Fruit fly (Drosophila melanogaster) whole organism, embryonic: ENCODE data around the gene CG14881.

ENCODE experiments used
- ATbp ChIP-seq: fragments of 200-800 bp; sonication (Bioruptor generic); optimal IDR thresholded peaks from 2 replicates; lab custom pipeline; 2017; ENCODE audit warnings: missing biosample characterization, mild to moderate bottlenecking, missing genetic modification characterization, missing genetic modification reagents
- CG1024 ChIP-seq: fragments of 200-800 bp; sonication (Bioruptor generic); IDR thresholded peaks from 2 replicates; pipeline ENCODE4 v1.3.6; 2022; ENCODE audit warnings: missing biosample characterization, missing genetic modification characterization
- CG10431 ChIP-seq: fragments of 200-800 bp; sonication (Bioruptor generic); optimal IDR thresholded peaks from 3 replicates; lab custom pipeline; 2018; ENCODE audit warnings: missing biosample characterization, mild to moderate bottlenecking, missing genetic modification characterization
- CG10543 ChIP-seq: fragments of 200-800 bp; sonication (Bioruptor generic); optimal IDR thresholded peaks from 3 replicates; lab custom pipeline; 2017; ENCODE audit warnings: missing biosample characterization, mild to moderate bottlenecking, missing genetic modification characterization, moderate library complexity
- CG11085 ChIP-seq: fragments of 200-800 bp; sonication (Bioruptor generic); IDR thresholded peaks from 2 replicates; pipeline ENCODE4 v1.3.6; 2022; ENCODE audit warnings: missing biosample characterization, missing genetic modification characterization
- CG11247 ChIP-seq: fragments of 200-800 bp; sonication (Bioruptor generic); IDR thresholded peaks from 2 replicates; pipeline ENCODE4 v1.3.6; 2022; ENCODE audit warnings: missing biosample characterization, missing genetic modification characterization
- CG11456 ChIP-seq: fragments of 200-800 bp; sonication (Bioruptor generic); IDR thresholded peaks from 3 replicates; pipeline ENCODE4 v1.3.6; 2022; ENCODE audit warnings: missing biosample characterization, missing genetic modification characterization
- CG11696 ChIP-seq: fragments of 200-800 bp; sonication (Bioruptor generic); IDR thresholded peaks from 2 replicates; pipeline ENCODE4 v1.3.6; 2022; ENCODE audit warnings: missing biosample characterization, missing genetic modification characterization
- CG12219 ChIP-seq: fragments of 200-800 bp; sonication (Bioruptor generic); optimal IDR thresholded peaks from 3 replicates; lab custom pipeline; 2018; ENCODE audit warnings: missing biosample characterization, mild to moderate bottlenecking, missing genetic modification characterization
- CG13287 ChIP-seq: fragments of 200-800 bp; sonication (Bioruptor generic); IDR thresholded peaks from 2 replicates; pipeline ENCODE4 v1.3.6; 2022; ENCODE audit warnings: missing biosample characterization, missing genetic modification characterization; ENCODE audit not compliant: partially characterized antibody
- CG13424 ChIP-seq: fragments of 200-800 bp; sonication (Bioruptor generic); optimal IDR thresholded peaks from 2 replicates; lab custom pipeline; 2019; ENCODE audit warnings: missing biosample characterization, mild to moderate bottlenecking, missing genetic modification characterization, moderate library complexity
- CG14014 ChIP-seq: fragments of 200-800 bp; sonication (Bioruptor generic); IDR thresholded peaks from 2 replicates; pipeline ENCODE4 v1.3.6; 2022; ENCODE audit warnings: missing biosample characterization, missing genetic modification characterization
- CG1647 ChIP-seq: fragments of 200-800 bp; sonication (Bioruptor generic); optimal IDR thresholded peaks from 3 replicates; lab custom pipeline; 2016; ENCODE audit warnings: missing biosample characterization, missing genetic modification characterization
- CG16813 ChIP-seq: fragments of 200-800 bp; sonication (Bioruptor generic); IDR thresholded peaks from 3 replicates; pipeline ENCODE4 v1.3.6; 2022; ENCODE audit warnings: missing biosample characterization, missing genetic modification characterization; ENCODE audit not compliant: partially characterized antibody
- CG17385 ChIP-seq: fragments of 200-800 bp; sonication (Bioruptor generic); optimal IDR thresholded peaks from 3 replicates; lab custom pipeline; 2018; ENCODE audit warnings: missing biosample characterization, mild to moderate bottlenecking, missing genetic modification characterization
- CG32767 ChIP-seq: fragments of 200-800 bp; sonication (Bioruptor generic); IDR thresholded peaks from 2 replicates; pipeline ENCODE4 v1.3.6; 2022; ENCODE audit warnings: missing biosample characterization, missing genetic modification characterization
- CG32772 ChIP-seq: fragments of 200-800 bp; sonication (Bioruptor generic); IDR thresholded peaks from 2 replicates; pipeline ENCODE4 v1.3.6; 2022; ENCODE audit warnings: missing biosample characterization, missing genetic modification characterization
- CG33213 ChIP-seq: fragments of 200-800 bp; sonication (Bioruptor generic); optimal IDR thresholded peaks from 3 replicates; lab custom pipeline; 2016; ENCODE audit warnings: missing biosample characterization, missing genetic modification characterization
- CG3847 ChIP-seq: fragments of 200-800 bp; sonication (Bioruptor generic); IDR thresholded peaks from 2 replicates; pipeline ENCODE4 v1.3.6; 2022; ENCODE audit warnings: missing biosample characterization, missing genetic modification characterization
- CG42726 ChIP-seq: fragments of 200-800 bp; sonication (Bioruptor generic); IDR thresholded peaks from 2 replicates; pipeline ENCODE4 v1.3.6; 2022; ENCODE audit warnings: missing biosample characterization, missing genetic modification characterization; ENCODE audit not compliant: partially characterized antibody
- CG4282 ChIP-seq: fragments of 200-800 bp; sonication (Bioruptor generic); optimal IDR thresholded peaks from 2 replicates; lab custom pipeline; 2016; ENCODE audit warnings: missing biosample characterization, missing genetic modification characterization
- CG4730 ChIP-seq: fragments of 200-800 bp; sonication (Bioruptor generic); IDR thresholded peaks from 2 replicates; pipeline ENCODE4 v1.3.6; 2022; ENCODE audit warnings: missing biosample characterization, missing genetic modification characterization
- CG5245 ChIP-seq: fragments of 200-800 bp; sonication (Bioruptor generic); optimal IDR thresholded peaks from 3 replicates; lab custom pipeline; 2016; ENCODE audit warnings: missing biosample characterization, missing genetic modification characterization
- CG6689 ChIP-seq: fragments of 200-800 bp; sonication (Bioruptor generic); IDR thresholded peaks from 2 replicates; pipeline ENCODE4 v1.3.6; 2022; ENCODE audit warnings: missing biosample characterization, missing genetic modification characterization
- CG7271 ChIP-seq: fragments of 200-800 bp; sonication (Bioruptor generic); optimal IDR thresholded peaks from 2 replicates; lab custom pipeline; 2018; ENCODE audit warnings: missing biosample characterization, mild to moderate bottlenecking, missing genetic modification characterization, moderate library complexity
- CG8478 ChIP-seq: fragments of >200 bp; optimal IDR thresholded peaks from 2 replicates; lab custom pipeline; 2018
- CG8924 ChIP-seq: fragments of 200-800 bp; optimal IDR thresholded peaks from 3 replicates; lab custom pipeline; 2019; ENCODE audit warnings: missing biosample characterization, mild to moderate bottlenecking, missing genetic modification characterization, moderate library complexity
- Gsc ChIP-seq: fragments of 200-800 bp; sonication (Bioruptor generic); IDR thresholded peaks from 2 replicates; pipeline ENCODE4 v1.3.6; 2022; ENCODE audit warnings: missing biosample characterization, missing genetic modification characterization
- HmgZ ChIP-seq: fragments of 200-800 bp; sonication (Bioruptor generic); optimal IDR thresholded peaks from 2 replicates; lab custom pipeline; 2018; ENCODE audit warnings: missing biosample characterization, mild to moderate bottlenecking, missing genetic modification characterization
- Max ChIP-seq: fragments of 200-800 bp; sonication (Bioruptor generic); optimal IDR thresholded peaks from 2 replicates; lab custom pipeline; 2016; ENCODE audit warnings: missing biosample characterization, mild to moderate bottlenecking, missing genetic modification characterization
- NC2α ChIP-seq: fragments of 200-800 bp; sonication (Bioruptor generic); optimal IDR thresholded peaks from 2 replicates; lab custom pipeline; 2016; ENCODE audit warnings: missing biosample characterization, missing genetic modification characterization
- NK7.1 ChIP-seq: fragments of 200-800 bp; sonication (Bioruptor generic); optimal IDR thresholded peaks from 3 replicates; lab custom pipeline; 2016; ENCODE audit warnings: missing biosample characterization, missing genetic modification characterization
- Optix ChIP-seq: fragments of 200-800 bp; sonication (Bioruptor generic); IDR thresholded peaks from 3 replicates; pipeline ENCODE4 v1.3.6; 2022; ENCODE audit warnings: missing biosample characterization, missing genetic modification characterization
- Rx ChIP-seq: fragments of 200-800 bp; sonication (Bioruptor generic); IDR thresholded peaks from 2 replicates; pipeline ENCODE4 v1.3.6; 2022; ENCODE audit warnings: missing biosample characterization, missing genetic modification characterization
- Stat92E ChIP-seq, 3 experiments: fragments of >200 bp in 2 of 3; fragments of 200-800 bp in 1 of 3; sonication (Bioruptor generic) in 1 of 3; optimal IDR thresholded peaks; 2 replicates each; lab custom pipeline; 2017 to 2019; ENCODE audit warnings: missing biosample characterization in 3 of 3, missing genetic modification characterization in 3 of 3, mild to moderate bottlenecking in 1 of 3, moderate library complexity in 1 of 3
- amos ChIP-seq: fragments of 200-800 bp; sonication (Bioruptor generic); IDR thresholded peaks from 2 replicates; pipeline ENCODE4 v1.3.6; 2022; ENCODE audit warnings: missing biosample characterization, missing genetic modification characterization; ENCODE audit not compliant: partially characterized antibody
- bigmax ChIP-seq: fragments of 200-800 bp; sonication (Bioruptor generic); optimal IDR thresholded peaks from 2 replicates; lab custom pipeline; 2018; ENCODE audit warnings: missing biosample characterization, mild to moderate bottlenecking, missing genetic modification characterization
- btn ChIP-seq: fragments of 200-800 bp; sonication (Bioruptor generic); optimal IDR thresholded peaks from 2 replicates; lab custom pipeline; 2016; ENCODE audit warnings: missing biosample characterization, missing genetic modification characterization
- chn ChIP-seq: fragments of 200-800 bp; sonication (Bioruptor generic); optimal IDR thresholded peaks from 2 replicates; lab custom pipeline; 2016; ENCODE audit warnings: missing biosample characterization, missing genetic modification characterization
- gce ChIP-seq: fragments of 200-800 bp; sonication (Bioruptor generic); IDR thresholded peaks from 3 replicates; pipeline ENCODE4 v1.3.6; 2022; ENCODE audit warnings: missing biosample characterization, missing genetic modification characterization
- gcm2 ChIP-seq: fragments of 200-800 bp; sonication (Bioruptor generic); optimal IDR thresholded peaks from 2 replicates; lab custom pipeline; 2016; ENCODE audit warnings: missing biosample characterization, missing genetic modification characterization
- grau ChIP-seq: fragments of 200-800 bp; optimal IDR thresholded peaks from 3 replicates; lab custom pipeline; 2019; ENCODE audit warnings: missing biosample characterization, mild to moderate bottlenecking, missing genetic modification characterization, moderate library complexity
- hth ChIP-seq: fragments of >200 bp; optimal IDR thresholded peaks from 2 replicates; lab custom pipeline; 2017; ENCODE audit warnings: inconsistent platforms
- lbe ChIP-seq: fragments of 200-800 bp; sonication (Bioruptor generic); optimal IDR thresholded peaks from 2 replicates; lab custom pipeline; 2016; ENCODE audit warnings: missing biosample characterization, mild to moderate bottlenecking, missing genetic modification characterization
- onecut ChIP-seq: fragments of 200-800 bp; sonication (Bioruptor generic); IDR thresholded peaks from 2 replicates; pipeline ENCODE4 v1.3.6; 2022; ENCODE audit warnings: missing biosample characterization, missing genetic modification characterization
- pb ChIP-seq: fragments of 200-800 bp; sonication (Bioruptor generic); optimal IDR thresholded peaks from 3 replicates; lab custom pipeline; 2016; ENCODE audit warnings: missing biosample characterization, missing genetic modification characterization
- sc ChIP-seq, 3 experiments: fragments of >200 bp in 2 of 3; fragments of 200-800 bp in 1 of 3; sonication (Bioruptor generic) in 1 of 3; optimal IDR thresholded peaks; 2 replicates in 2 of 3; 3 replicates in 1 of 3; lab custom pipeline; 2017; ENCODE audit warnings: mild to moderate bottlenecking in 1 of 3, missing biosample characterization in 1 of 3, missing genetic modification characterization in 1 of 3, missing genetic modification reagents in 1 of 3
- unc-4 ChIP-seq: fragments of 200-800 bp; sonication (Bioruptor generic); IDR thresholded peaks from 2 replicates; pipeline ENCODE4 v1.3.6; 2022; ENCODE audit warnings: missing biosample characterization, missing genetic modification characterization; ENCODE audit not compliant: partially characterized antibody

The CG14881 gene

dm6 chr3R:16436374-16437037, 1.8 kb downstream of the CG14881 start, which contains the start of gene mRpS33 (continued):
- TF ChIP-seq onecut (GFP tag; lab: Robert Waterston, UW): peak; percentile 20; the same call in 1 of the 2 replicates
- TF ChIP-seq CG10431: no peak
- no peak for TF ChIP-seq amos (GFP tag; lab: Robert Waterston, UW)
- TF ChIP-seq sc (optimal IDR thresholded peaks at IDR 0.05; lab: Kevin White, UChicago): no peak
- TF ChIP-seq sc (GFP tag; optimal IDR thresholded peaks at IDR 0.05; lab: Kevin White, UChicago): no peak
- no peak for TF ChIP-seq Rx
- no peak for TF ChIP-seq NK7.1 (GFP tag; lab: Kevin White, UChicago)
- TF ChIP-seq CG13287 (GFP tag; lab: Robert Waterston, UW): peak; percentile 6; the same call in 1 of the 2 replicates
- TF ChIP-seq CG42726 (GFP tag; lab: Robert Waterston, UW): no peak
- TF ChIP-seq ATbp (GFP tag; lab: Kevin White, UChicago): no peak

DNA sequence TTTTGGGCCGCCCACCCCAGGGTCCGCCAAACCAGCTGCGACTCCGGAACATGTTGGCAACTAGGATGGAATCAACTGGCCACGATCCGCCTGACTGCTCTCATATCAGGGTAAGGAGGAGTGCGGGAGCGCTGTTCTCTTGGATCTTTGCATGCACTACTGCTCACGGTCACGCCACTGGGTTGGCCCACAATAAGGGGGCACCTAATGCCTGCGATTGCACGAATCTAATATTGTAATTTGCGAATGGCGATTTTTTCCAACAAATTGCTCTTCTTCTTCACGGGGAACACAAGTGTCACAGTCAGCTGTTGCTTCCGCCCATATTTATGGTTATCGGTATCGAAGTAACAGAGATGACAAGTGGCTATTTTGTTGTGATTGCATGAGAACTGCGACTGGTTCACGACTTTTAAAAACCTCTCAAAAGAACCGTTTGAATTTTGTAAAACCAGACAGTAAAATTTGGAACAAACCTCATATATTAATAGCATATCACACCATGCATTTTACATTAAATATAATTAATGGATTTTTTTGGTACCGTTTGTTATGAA, 6.7 kb downstream of the CG14881 start, which contains the start of gene ema:
Gene ema, minus strand, starts transcription at position 295 of the 557 bp plus-strand sequence.
- no peak for TF ChIP-seq CG11456 (GFP tag; lab: Robert Waterston, UW)
- TF ChIP-seq gce: no peak
- TF ChIP-seq grau (tag; lab: Kevin White, UChicago): peak; percentile 46
- TF ChIP-seq CG8478 (lab: Kevin White, UChicago): no peak
- TF ChIP-seq Gsc (GFP tag; lab: Robert Waterston, UW): no peak
- TF ChIP-seq CG42726 (GFP tag; lab: Robert Waterston, UW): no peak; the same call in 1 of the 2 replicates
- no peak for TF ChIP-seq CG10543
- TF ChIP-seq CG14014 (GFP tag; lab: Robert Waterston, UW): no peak; the same call in 1 of the 2 replicates
- TF ChIP-seq CG8924 (tag; lab: Kevin White, UChicago): peak; percentile 36
- no peak for TF ChIP-seq CG11247 (GFP tag; lab: Robert Waterston, UW)
- TF ChIP-seq CG13424 (tag; lab: Kevin White, UChicago): peak; percentile 34
- TF ChIP-seq chn (GFP tag; lab: Kevin White, UChicago): no peak
- no peak for TF ChIP-seq Optix
- TF ChIP-seq CG17385 (GFP tag; lab: Kevin White, UChicago): peak; percentile 97
- peak; percentile 25; the same call in 1 of the 3 replicates for TF ChIP-seq CG16813 (GFP tag; lab: Robert Waterston, UW)
- TF ChIP-seq CG1647 (GFP tag; lab: Kevin White, UChicago): no peak
- TF ChIP-seq CG12219 (GFP tag; lab: Kevin White, UChicago): no peak
- TF ChIP-seq ATbp (GFP tag; lab: Kevin White, UChicago): no peak
- TF ChIP-seq CG3847 (GFP tag; lab: Robert Waterston, UW): no peak
- TF ChIP-seq Max: peak; percentile 25
- TF ChIP-seq pb: no peak
- TF ChIP-seq CG32772: no peak
- peak in 1 of 3 experiments; percentile 10 for TF ChIP-seq Stat92E (GFP tag; optimal IDR thresholded peaks at IDR 0.05; lab: Kevin White, UChicago)
- no peak for TF ChIP-seq bigmax (GFP tag; lab: Kevin White, UChicago)
- TF ChIP-seq CG5245: no peak
- TF ChIP-seq hth: no peak
- TF ChIP-seq NC2α (GFP tag; lab: Kevin White, UChicago): no peak
- TF ChIP-seq unc-4: 0 out of 2 replicates have a peak, but pooled peaks have one; percentile 32
- no peak for TF ChIP-seq CG33213
- TF ChIP-seq CG1024: no peak
- TF ChIP-seq HmgZ (tag; lab: Kevin White, UChicago): peak; percentile 57
- TF ChIP-seq btn: no peak
- no peak for TF ChIP-seq CG11696 (GFP tag; lab: Robert Waterston, UW)
- TF ChIP-seq CG4282 (GFP tag; lab: Kevin White, UChicago): no peak
- TF ChIP-seq CG6689: no peak
- TF ChIP-seq CG4730 (GFP tag; lab: Robert Waterston, UW): no peak
- peak; percentile 0 for TF ChIP-seq lbe (GFP tag; lab: Kevin White, UChicago)
- TF ChIP-seq CG7271 (tag; lab: Kevin White, UChicago): no peak
- no peak for TF ChIP-seq gcm2
- no peak for TF ChIP-seq CG11085
- no peak for TF ChIP-seq CG32767 (GFP tag; lab: Robert Waterston, UW)
